Worm (Caenorhabditis elegans): Measurements from ENCODE around the gene etr-1.

The etr-1 gene

DNA sequence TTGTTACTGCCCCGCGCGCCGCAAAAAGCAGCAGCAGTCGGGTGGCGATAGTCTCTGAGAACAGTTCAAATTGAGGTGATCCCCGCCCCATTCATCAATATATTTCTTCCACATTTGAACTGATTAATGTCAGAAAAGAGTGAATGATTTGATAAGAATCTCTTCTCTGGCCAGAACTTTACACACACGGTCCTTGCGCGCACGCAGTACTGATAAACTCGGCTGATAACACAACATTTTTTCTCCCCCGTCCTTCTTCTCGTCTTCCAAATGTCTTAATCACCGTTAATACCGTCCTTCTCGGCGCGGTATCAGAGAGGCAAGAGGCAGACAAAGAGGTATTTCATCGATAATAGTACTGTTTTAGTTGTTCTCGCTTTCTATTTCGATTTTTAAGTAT lies at the start of gene etr-1 (continued):
- no peak for TF ChIP-seq zag-1 (tag; optimal IDR thresholded peaks at IDR 0.05)
- peak; percentile 16 for TF ChIP-seq mep-1 (tag; optimal IDR thresholded peaks at IDR 0.05)
- no peak for TF ChIP-seq F49E8.2 (tag; optimal IDR thresholded peaks at IDR 0.05; ENCODE audit: borderline replicate concordance)
- peak; percentile 64 for TF ChIP-seq nhr-41 (GFP tag; IDR thresholded peaks at IDR 0.05)
- TF ChIP-seq php-3 (GFP tag; IDR thresholded peaks at IDR 0.05): peak; percentile 83
- 0 out of 2 replicates have a peak, but pooled peaks have one; percentile 11 for TF ChIP-seq nhr-42 (GFP tag; IDR thresholded peaks at IDR 0.05)
- no peak for TF ChIP-seq ztf-7 (tag; optimal IDR thresholded peaks at IDR 0.05)
- peak; percentile 48 for TF ChIP-seq cey-2 (tag; optimal IDR thresholded peaks at IDR 0.05; ENCODE audit: borderline replicate concordance, insufficient read depth)
- peak; percentile 44 for TF ChIP-seq mes-2 (tag; optimal IDR thresholded peaks at IDR 0.05; ENCODE audit: poor library complexity, severe bottlenecking)

DNA sequence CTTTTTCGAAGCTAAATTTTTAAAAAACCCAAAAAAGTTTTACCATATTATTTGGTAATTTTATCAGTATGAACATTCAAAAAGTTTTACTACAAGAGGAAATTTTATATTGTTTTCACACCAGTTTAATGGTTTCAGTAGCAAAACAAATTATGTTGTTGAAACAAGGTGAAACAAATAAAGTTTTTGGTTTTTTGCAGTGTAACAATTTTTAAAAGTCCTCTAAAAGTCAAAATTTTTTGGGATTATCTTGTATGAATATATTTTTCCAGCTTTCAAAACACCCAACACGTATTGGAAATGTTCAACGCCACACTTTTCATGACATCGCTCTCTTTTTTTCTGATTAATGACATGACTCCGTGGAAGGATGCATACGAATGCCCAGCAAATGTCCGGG lies 45.3 kb upstream of the etr-1 start, which contains the start of gene srt-54:
Gene srt-54 (plus strand): TSS at position 301 of the 400 bp plus-strand sequence.
- TF ChIP-seq unc-62 (GFP tag; optimal IDR thresholded peaks at IDR 0.05 in 1 of 2) (peak in 1 of 2 experiments; percentile 43), unc-62 (tag; optimal IDR thresholded peaks at IDR 0.05) (no peak), jun-1 (tag; optimal IDR thresholded peaks at IDR 0.05) (no peak)

- peak in 1 of 2 experiments; percentile 70 for TF ChIP-seq unc-62 (GFP tag; optimal IDR thresholded peaks at IDR 0.05 in 1 of 2)
- no peak for TF ChIP-seq unc-62 (tag; optimal IDR thresholded peaks at IDR 0.05)
- no peak for TF ChIP-seq lin-39 (tag; optimal IDR thresholded peaks at IDR 0.05)
These were observed 41.1 kb upstream of the etr-1 start, which contains the start of gene K10B4.3 for ce11 chrII:121121-121520. TSS of gene K10B4.3 (minus strand) at chrII:121221.

- TF ChIP-seq aha-1 (tag) (peak; percentile 31), zip-2 (tag; optimal IDR thresholded peaks at IDR 0.05) (no peak), unc-39 (tag; optimal IDR thresholded peaks at IDR 0.05) (no peak), sdz-12 (GFP tag; optimal IDR thresholded peaks at IDR 0.05) (no peak), Y105C5A.15 (GFP tag; IDR thresholded peaks at IDR 0.05) (no peak), vab-7 (GFP tag; IDR thresholded peaks at IDR 0.05) (no peak), tag-97 (GFP tag; IDR thresholded peaks at IDR 0.05) (no peak), zfp-3 (GFP tag; conservative IDR thresholded peaks at IDR 0.05) (no peak), daf-19 (GFP tag; conservative IDR thresholded peaks at IDR 0.05) (no peak), dve-1 (tag; optimal IDR thresholded peaks at IDR 0.05; ENCODE audit: insufficient read depth) (peak; percentile 15), lim-7 (GFP tag; IDR thresholded peaks at IDR 0.05) (no peak), hlh-30 (tag; optimal IDR thresholded peaks at IDR 0.05; ENCODE audit: insufficient read depth) (peak; percentile 39), ceh-62 (tag; optimal IDR thresholded peaks at IDR 0.05) (no peak), mxl-3 (GFP tag; optimal IDR thresholded peaks at IDR 0.05) (no peak), fos-1 (tag; optimal IDR thresholded peaks at IDR 0.05) (no peak), nhr-28 (tag; optimal IDR thresholded peaks at IDR 0.05) (peak; percentile 9), hlh-11 (tag; optimal IDR thresholded peaks at IDR 0.05) (peak; percentile 11), nhr-6 (tag; optimal IDR thresholded peaks at IDR 0.05) (no peak), nhr-25 (tag; optimal IDR thresholded peaks at IDR 0.05; ENCODE audit: borderline replicate concordance, insufficient read depth) (no peak), mdl-1 (tag; optimal IDR thresholded peaks at IDR 0.05) (no peak)
These were observed 40.2 kb upstream of the etr-1 start for ce11 chrII:122008-122407.

- TF ChIP-seq daf-16 (GFP tag; optimal IDR thresholded peaks at IDR 0.05) (no peak), daf-16 (tag; optimal IDR thresholded peaks at IDR 0.05) (peak; percentile 47), ama-1 (optimal IDR thresholded peaks at IDR 0.05) (no peak), Y105C5A.15 (GFP tag; IDR thresholded peaks at IDR 0.05) (no peak), nhr-6 (tag; optimal IDR thresholded peaks at IDR 0.05) (peak; percentile 0), pqm-1 (tag; optimal IDR thresholded peaks at IDR 0.05) (peak; percentile 79), nhr-28 (tag; optimal IDR thresholded peaks at IDR 0.05) (peak; percentile 78)
These were observed 39.7 kb upstream of the etr-1 start for ce11 chrII:122494-122893.

Data from whole organism, L4 larva.